Fruit fly (Drosophila melanogaster) whole organism, pupa: Measurements from ENCODE around the gene Taf1.

ENCODE experiments used
- CG10348 ChIP-seq: fragments of 200-800 bp; sonication (Bioruptor generic); IDR thresholded peaks from 2 replicates; pipeline ENCODE4 v1.3.6; 2022; ENCODE audit warnings: missing biosample characterization, missing genetic modification characterization
- CG12605 ChIP-seq: fragments of 200-800 bp; sonication (Bioruptor generic); IDR thresholded peaks from 2 replicates; pipeline ENCODE4 v1.3.6; 2022; ENCODE audit warnings: missing biosample characterization, missing genetic modification characterization
- CG13204 ChIP-seq: fragments of 200-800 bp; sonication (Bioruptor generic); optimal IDR thresholded peaks from 2 replicates; lab custom pipeline; 2018; ENCODE audit warnings: missing biosample characterization, mild to moderate bottlenecking, missing genetic modification characterization, moderate library complexity
- CG14655 ChIP-seq: fragments of 200-800 bp; sonication (Bioruptor generic); optimal IDR thresholded peaks from 3 replicates; lab custom pipeline; 2017; ENCODE audit warnings: mild to moderate bottlenecking, missing biosample characterization, missing genetic modification reagents, missing genetic modification characterization
- CG15710 ChIP-seq: fragments of 200-800 bp; sonication (Bioruptor generic); optimal IDR thresholded peaks from 2 replicates; lab custom pipeline; 2018; ENCODE audit warnings: missing biosample characterization, mild to moderate bottlenecking, missing genetic modification characterization, moderate library complexity
- CG17806 ChIP-seq: fragments of 200-800 bp; sonication (Bioruptor generic); optimal IDR thresholded peaks from 2 replicates; lab custom pipeline; 2018; ENCODE audit warnings: missing biosample characterization, mild to moderate bottlenecking, missing genetic modification characterization, moderate library complexity
- CG32121 ChIP-seq: fragments of 200-800 bp; sonication (Bioruptor generic); IDR thresholded peaks from 2 replicates; pipeline ENCODE4 v1.3.6; 2022; ENCODE audit warnings: missing biosample characterization, missing genetic modification characterization
- CG34367 ChIP-seq: fragments of 200-800 bp; sonication (Bioruptor generic); optimal IDR thresholded peaks from 2 replicates; lab custom pipeline; 2018; ENCODE audit warnings: missing biosample characterization, mild to moderate bottlenecking, missing genetic modification characterization
- CG4496 ChIP-seq: fragments of 200-800 bp; sonication (Bioruptor generic); IDR thresholded peaks from 3 replicates; pipeline ENCODE4 v1.3.6; 2022; ENCODE audit warnings: missing biosample characterization, missing genetic modification characterization
- CG8159 ChIP-seq: fragments of 200-800 bp; sonication (Bioruptor generic); optimal IDR thresholded peaks from 3 replicates; lab custom pipeline; 2018; ENCODE audit warnings: missing biosample characterization, mild to moderate bottlenecking, missing genetic modification characterization, moderate library complexity
- CG8301 ChIP-seq: fragments of 200-800 bp; sonication (Bioruptor generic); optimal IDR thresholded peaks from 2 replicates; lab custom pipeline; 2018; ENCODE audit warnings: missing biosample characterization, mild to moderate bottlenecking, missing genetic modification characterization
- CG9948 ChIP-seq: fragments of 200-800 bp; sonication (Bioruptor generic); optimal IDR thresholded peaks from 2 replicates; lab custom pipeline; 2018; ENCODE audit warnings: missing biosample characterization, mild to moderate bottlenecking, missing genetic modification characterization, moderate library complexity
- D1 ChIP-seq: fragments of 200-800 bp; sonication (Bioruptor generic); optimal IDR thresholded peaks from 2 replicates; lab custom pipeline; 2018; ENCODE audit warnings: missing biosample characterization, mild to moderate bottlenecking, missing genetic modification characterization, moderate library complexity
- EcR ChIP-seq: fragments of 200-800 bp; sonication (Bioruptor generic); optimal IDR thresholded peaks from 3 replicates; lab custom pipeline; 2019; ENCODE audit warnings: missing biosample characterization, missing genetic modification characterization, mild to moderate bottlenecking, moderate library complexity, missing genetic modification reagents
- Ets98B ChIP-seq: fragments of 200-800 bp; sonication (Bioruptor generic); IDR thresholded peaks from 2 replicates; pipeline ENCODE4 v1.3.6; 2022; ENCODE audit warnings: missing biosample characterization, missing genetic modification characterization
- Pif1A ChIP-seq: fragments of 200-800 bp; sonication (Bioruptor generic); optimal IDR thresholded peaks from 3 replicates; lab custom pipeline; 2016; ENCODE audit warnings: missing biosample characterization, missing genetic modification characterization
- Pif1B ChIP-seq: fragments of 200-800 bp; sonication (Bioruptor generic); optimal IDR thresholded peaks from 3 replicates; lab custom pipeline; 2016; ENCODE audit warnings: missing biosample characterization, missing genetic modification characterization
- Snoo ChIP-seq: fragments of 200-800 bp; sonication (Bioruptor generic); optimal IDR thresholded peaks from 3 replicates; lab custom pipeline; 2017; ENCODE audit warnings: missing biosample characterization, mild to moderate bottlenecking, missing genetic modification characterization, inconsistent platforms
- fd96Ca ChIP-seq: fragments of 200-800 bp; sonication (Bioruptor generic); IDR thresholded peaks from 3 replicates; pipeline ENCODE4 v1.3.6; 2022; ENCODE audit warnings: missing biosample characterization, missing genetic modification characterization
- gl ChIP-seq: fragments of 200-800 bp; sonication (Bioruptor generic); optimal IDR thresholded peaks from 2 replicates; lab custom pipeline; 2018; ENCODE audit warnings: missing biosample characterization, mild to moderate bottlenecking, missing genetic modification characterization
- rn ChIP-seq: fragments of 200-800 bp; sonication (Bioruptor generic); IDR thresholded peaks from 2 replicates; pipeline ENCODE4 v1.3.6; 2022; ENCODE audit warnings: missing biosample characterization, missing genetic modification characterization

Taf1 gene

dm6 chr3R:6672303-6673007 lies 25.8 kb downstream of the Taf1 start:
- TF ChIP-seq CG8159 (tag; lab: Kevin White, UChicago) = no peak
- no peak for TF ChIP-seq fd96Ca (GFP tag; lab: Robert Waterston, UW)
- no peak for TF ChIP-seq D1 (tag; lab: Kevin White, UChicago)
- TF ChIP-seq CG32121 = no peak
- no peak for TF ChIP-seq rn
- TF ChIP-seq Pif1B (GFP tag; lab: Kevin White, UChicago) = no peak
- no peak for TF ChIP-seq gl (tag; lab: Kevin White, UChicago)
- no peak for TF ChIP-seq CG4496 (GFP tag; lab: Robert Waterston, UW)
- TF ChIP-seq CG17806 = no peak
- TF ChIP-seq Snoo (tag; lab: Kevin White, UChicago) = no peak
- no peak for TF ChIP-seq CG15710 (tag; lab: Kevin White, UChicago)

dm6 chr3R:6674548-6674947 lies 27.9 kb downstream of the Taf1 start:
- TF ChIP-seq Pif1A (GFP tag; lab: Kevin White, UChicago) (peak; percentile 8), CG15710 (tag; lab: Kevin White, UChicago) (no peak), CG8159 (tag; lab: Kevin White, UChicago) (peak; percentile 59)

dm6 chr3R:6678480-6678879 lies 31.8 kb downstream of the Taf1 start, which contains the start of gene lab:
Gene lab (minus strand): TSS chr3R:6678590.
- TF ChIP-seq CG17806 (no peak), CG9948 (tag; lab: Kevin White, UChicago) (no peak), CG14655 (GFP tag; lab: Kevin White, UChicago) (no peak), CG32121 (no peak), fd96Ca (GFP tag; lab: Robert Waterston, UW) (no peak), CG10348 (GFP tag; lab: Robert Waterston, UW) (no peak), Pif1B (GFP tag; lab: Kevin White, UChicago) (no peak), CG8159 (tag; lab: Kevin White, UChicago) (no peak), Pif1A (GFP tag; lab: Kevin White, UChicago) (no peak), CG13204 (GFP tag; lab: Kevin White, UChicago) (no peak), rn (no peak), CG12605 (GFP tag; lab: Robert Waterston, UW) (no peak), CG34367 (tag; lab: Kevin White, UChicago) (no peak), gl (tag; lab: Kevin White, UChicago) (no peak), Ets98B (GFP tag; lab: Robert Waterston, UW) (no peak), CG8301 (tag; lab: Kevin White, UChicago) (no peak), CG15710 (tag; lab: Kevin White, UChicago) (no peak), CG4496 (GFP tag; lab: Robert Waterston, UW) (no peak), EcR (no peak)

- no peak for TF ChIP-seq CG32121
- TF ChIP-seq Pif1A (GFP tag; lab: Kevin White, UChicago) = no peak
- no peak for TF ChIP-seq Ets98B (GFP tag; lab: Robert Waterston, UW)
- no peak for TF ChIP-seq D1 (tag; lab: Kevin White, UChicago)
- TF ChIP-seq CG34367 (tag; lab: Kevin White, UChicago) = no peak
- TF ChIP-seq rn = no peak
- TF ChIP-seq CG9948 (tag; lab: Kevin White, UChicago) = no peak
- no peak for TF ChIP-seq EcR
- no peak for TF ChIP-seq Snoo (tag; lab: Kevin White, UChicago)
- TF ChIP-seq CG17806 = no peak
- no peak for TF ChIP-seq CG10348 (GFP tag; lab: Robert Waterston, UW)
- TF ChIP-seq fd96Ca (GFP tag; lab: Robert Waterston, UW) = no peak
Observed at dm6 chr3R:6683135-6683534, 36.4 kb downstream of the Taf1 start.

dm6 chr3R:6683671-6684070 lies 37.0 kb downstream of the Taf1 start:
- TF ChIP-seq Ets98B (GFP tag; lab: Robert Waterston, UW) = no peak
- TF ChIP-seq D1 (tag; lab: Kevin White, UChicago) = peak; percentile 74

dm6 chr3R:6684145-6684544 lies 37.5 kb downstream of the Taf1 start, which contains the start of gene Edg84A:
Gene Edg84A (plus strand): TSS chr3R:6684445.
- no peak for TF ChIP-seq CG34367 (tag; lab: Kevin White, UChicago)
- no peak for TF ChIP-seq Ets98B (GFP tag; lab: Robert Waterston, UW)
- TF ChIP-seq rn = no peak
- no peak for TF ChIP-seq D1 (tag; lab: Kevin White, UChicago)
- TF ChIP-seq CG10348 (GFP tag; lab: Robert Waterston, UW) = no peak
- TF ChIP-seq CG9948 (tag; lab: Kevin White, UChicago) = no peak
- TF ChIP-seq CG12605 (GFP tag; lab: Robert Waterston, UW) = no peak
- TF ChIP-seq Snoo (tag; lab: Kevin White, UChicago) = no peak
- TF ChIP-seq CG13204 (GFP tag; lab: Kevin White, UChicago) = no peak
- TF ChIP-seq CG17806 = no peak
- no peak for TF ChIP-seq CG8159 (tag; lab: Kevin White, UChicago)
- TF ChIP-seq CG32121 = no peak
- TF ChIP-seq CG8301 (tag; lab: Kevin White, UChicago) = no peak
- no peak for TF ChIP-seq Pif1A (GFP tag; lab: Kevin White, UChicago)
